Worm (Caenorhabditis elegans): Measurements from ENCODE around the gene atz-1.

atz-1 gene

ce11 chrIV:12364964-12365363 lies 11.0 kb downstream of the atz-1 start:
- TF ChIP-seq nfya-2 (GFP tag; IDR thresholded peaks at IDR 0.05) (no peak), F57A8.1 (GFP tag; optimal IDR thresholded peaks at IDR 0.05) (no peak), hmg-1.2 (GFP tag; IDR thresholded peaks at IDR 0.05) (peak; percentile 53), gei-17 (GFP tag; optimal IDR thresholded peaks at IDR 0.05) (no peak), tbp1 (GFP tag; optimal IDR thresholded peaks at IDR 0.05) (no peak), nhr-27 (tag; optimal IDR thresholded peaks at IDR 0.05) (no peak), ceh-58 (GFP tag; IDR thresholded peaks at IDR 0.05) (no peak), aptf-2 (GFP tag; conservative IDR thresholded peaks at IDR 0.05) (no peak), let-526 (GFP tag; IDR thresholded peaks at IDR 0.05) (no peak), nfyb-1 (GFP tag; IDR thresholded peaks at IDR 0.05) (no peak), snpc-4 (GFP tag; optimal IDR thresholded peaks at IDR 0.05) (no peak), snpc-4 (tag; optimal IDR thresholded peaks at IDR 0.05) (peak in 1 of 4 experiments; percentile 15), mcd-1 (GFP tag; IDR thresholded peaks at IDR 0.05) (0 out of 2 replicates have a peak, but pooled peaks have one; percentile 31), C06A6.2 (GFP tag; conservative IDR thresholded peaks at IDR 0.05) (no peak), akir-1 (GFP tag; optimal IDR thresholded peaks at IDR 0.05) (no peak), cebp-1 (GFP tag; IDR thresholded peaks at IDR 0.05) (0 out of 2 replicates have a peak, but pooled peaks have one; percentile 22), cebp-1 (tag; optimal IDR thresholded peaks at IDR 0.05) (no peak), sdz-38 (tag; optimal IDR thresholded peaks at IDR 0.05) (no peak), zim-3 (tag; optimal IDR thresholded peaks at IDR 0.05) (no peak), efl-1 (GFP tag; optimal IDR thresholded peaks at IDR 0.05) (no peak), T26A5.8 (tag; optimal IDR thresholded peaks at IDR 0.05) (no peak), repo-1 (tag; optimal IDR thresholded peaks at IDR 0.05) (no peak), cebp-2 (GFP tag; IDR thresholded peaks at IDR 0.05) (no peak), zfh-2 (GFP tag; conservative IDR thresholded peaks at IDR 0.05) (peak; percentile 71; the same call in 1 of the 2 replicates), K11D2.4 (GFP tag; IDR thresholded peaks at IDR 0.05) (no peak), ztf-3 (GFP tag; optimal IDR thresholded peaks at IDR 0.05) (no peak), Y56A3A.18 (GFP tag; IDR thresholded peaks at IDR 0.05) (no peak), B0261.1 (tag; optimal IDR thresholded peaks at IDR 0.05) (no peak), dox-1 (GFP tag; IDR thresholded peaks at IDR 0.05) (peak; percentile 48; the same call in 1 of the 2 replicates), T07F8.4 (tag; optimal IDR thresholded peaks at IDR 0.05) (no peak), dpff-1 (tag; optimal IDR thresholded peaks at IDR 0.05) (no peak), lag-1 (GFP tag; IDR thresholded peaks at IDR 0.05) (no peak), ets-4 (GFP tag; optimal IDR thresholded peaks at IDR 0.05) (no peak), ztf-22 (GFP tag; optimal IDR thresholded peaks at IDR 0.05) (no peak), egrh-3 (GFP tag; IDR thresholded peaks at IDR 0.05) (no peak), chd-7 (tag; optimal IDR thresholded peaks at IDR 0.05) (no peak), K12H6.12 (tag; optimal IDR thresholded peaks at IDR 0.05) (peak; percentile 67), lsy-27 (tag; optimal IDR thresholded peaks at IDR 0.05; ENCODE audit: borderline replicate concordance, insufficient read depth) (no peak), madf-8 (GFP tag; conservative IDR thresholded peaks at IDR 0.05) (no peak)

- no peak for TF ChIP-seq nhr-120 (GFP tag; IDR thresholded peaks at IDR 0.05)
- TF ChIP-seq lin-54 (GFP tag; optimal IDR thresholded peaks at IDR 0.05), result peak; percentile 27
- no peak for TF ChIP-seq sptf-2 (GFP tag; optimal IDR thresholded peaks at IDR 0.05)
- TF ChIP-seq aptf-3 (GFP tag; IDR thresholded peaks at IDR 0.05), result 0 out of 2 replicates have a peak, but pooled peaks have one; percentile 34
- TF ChIP-seq ztf-28 (GFP tag; IDR thresholded peaks at IDR 0.05), result 0 out of 2 replicates have a peak, but pooled peaks have one; percentile 32
- no peak for TF ChIP-seq bed-2 (GFP tag; IDR thresholded peaks at IDR 0.05)
- no peak for TF ChIP-seq him-1 (tag; optimal IDR thresholded peaks at IDR 0.05)
- no peak for TF ChIP-seq F57A8.1 (GFP tag; optimal IDR thresholded peaks at IDR 0.05)
- no peak for TF ChIP-seq ztf-3 (GFP tag; optimal IDR thresholded peaks at IDR 0.05)
- TF ChIP-seq cebp-2 (GFP tag; IDR thresholded peaks at IDR 0.05), result 0 out of 2 replicates have a peak, but pooled peaks have one; percentile 56
- TF ChIP-seq D2030.7 (GFP tag; IDR thresholded peaks at IDR 0.05), result 0 out of 2 replicates have a peak, but pooled peaks have one; percentile 16
- peak; percentile 40 for TF ChIP-seq nhr-80 (tag; optimal IDR thresholded peaks at IDR 0.05)
- no peak for TF ChIP-seq ZK185.1 (tag; optimal IDR thresholded peaks at IDR 0.05; ENCODE audit: poor library complexity, severe bottlenecking)
These were observed 14.4 kb downstream of the atz-1 start, which contains the start of the genes ccr-4 and ZC518.8 for ce11 chrIV:12361392-12362092. TSS of gene ccr-4 (plus strand) at chrIV:12361542. TSS of gene ZC518.8 (minus strand) at chrIV:12361908.

All from whole organism, young adult.